Fruit fly (Drosophila melanogaster): Measurements from ENCODE around the gene zld.

The zld gene

dm6 chrX:19745908-19746604 is 37.3 kb downstream of the zld start, which contains the start of gene parvin:
parvin (plus strand) TSS chrX:19746041.
- TF ChIP-seq pan (optimal IDR thresholded peaks at IDR 0.05) (no peak), psq (optimal IDR thresholded peaks at IDR 0.05) (no peak), Dll (optimal IDR thresholded peaks at IDR 0.05) (no peak)

dm6 chrX:19744003-19744488 is 39.3 kb downstream of the zld start, which contains the start of the genes CG18809, COX6B, CG33932 and Rpp20:
CG18809 (minus strand) TSS chrX:19744335.
COX6B (minus strand) TSS chrX:19744335.
CG33932 (plus strand) TSS chrX:19744431.
Rpp20 (plus strand) TSS chrX:19744431.
- TF ChIP-seq EcR (GFP tag; optimal IDR thresholded peaks at IDR 0.05) = no peak
- no peak for TF ChIP-seq CG8478 (optimal IDR thresholded peaks at IDR 0.05)
- no peak for TF ChIP-seq usp (GFP tag; optimal IDR thresholded peaks at IDR 0.05)

dm6 chrX:19737872-19738271 is 45.5 kb downstream of the zld start:
- TF ChIP-seq usp (GFP tag; optimal IDR thresholded peaks at IDR 0.05) (no peak), CG8478 (optimal IDR thresholded peaks at IDR 0.05) (no peak), psq (optimal IDR thresholded peaks at IDR 0.05) (no peak), EcR (GFP tag; optimal IDR thresholded peaks at IDR 0.05) (no peak), Dll (optimal IDR thresholded peaks at IDR 0.05) (no peak)

dm6 chrX:19735270-19735669 is 48.1 kb downstream of the zld start, which contains the start of gene CG14234:
CG14234 (plus strand) TSS chrX:19735570.
- TF ChIP-seq psq (optimal IDR thresholded peaks at IDR 0.05) (no peak), usp (GFP tag; optimal IDR thresholded peaks at IDR 0.05) (no peak), CG8478 (optimal IDR thresholded peaks at IDR 0.05) (no peak), pan (optimal IDR thresholded peaks at IDR 0.05) (no peak), EcR (GFP tag; optimal IDR thresholded peaks at IDR 0.05) (no peak), Dll (optimal IDR thresholded peaks at IDR 0.05) (no peak)

dm6 chrX:19730844-19731243 is 52.5 kb downstream of the zld start, which contains the start of gene AP-1-2beta:
AP-1-2beta (plus strand) TSS chrX:19731004.
- TF ChIP-seq pan (optimal IDR thresholded peaks at IDR 0.05) = no peak
- no peak for TF ChIP-seq Dll (optimal IDR thresholded peaks at IDR 0.05)
- no peak for TF ChIP-seq psq (optimal IDR thresholded peaks at IDR 0.05)
- no peak for TF ChIP-seq CG8478 (optimal IDR thresholded peaks at IDR 0.05)
- TF ChIP-seq usp (GFP tag; optimal IDR thresholded peaks at IDR 0.05) = no peak
- no peak for TF ChIP-seq EcR (GFP tag; optimal IDR thresholded peaks at IDR 0.05)

dm6 chrX:19717988-19718973 is 65.1 kb downstream of the zld start, which contains the start of gene CG12531:
CG12531 (plus strand) TSS chrX:19718923.
- no peak for TF ChIP-seq psq (optimal IDR thresholded peaks at IDR 0.05)
- TF ChIP-seq pan (optimal IDR thresholded peaks at IDR 0.05) = no peak
- no peak for TF ChIP-seq Dll (optimal IDR thresholded peaks at IDR 0.05)
- no peak for TF ChIP-seq CG8478 (optimal IDR thresholded peaks at IDR 0.05)
- TF ChIP-seq usp (GFP tag; optimal IDR thresholded peaks at IDR 0.05) = no peak
- no peak for TF ChIP-seq EcR (GFP tag; optimal IDR thresholded peaks at IDR 0.05)

- TF ChIP-seq usp (GFP tag; optimal IDR thresholded peaks at IDR 0.05) = no peak
- TF ChIP-seq psq (optimal IDR thresholded peaks at IDR 0.05) = no peak
- no peak for TF ChIP-seq Dll (optimal IDR thresholded peaks at IDR 0.05)
- TF ChIP-seq CG8478 (optimal IDR thresholded peaks at IDR 0.05) = no peak
- no peak for TF ChIP-seq EcR (GFP tag; optimal IDR thresholded peaks at IDR 0.05)
- no peak for TF ChIP-seq pan (optimal IDR thresholded peaks at IDR 0.05)
These were observed 66.3 kb downstream of the zld start for dm6 chrX:19717041-19717440.
